Worm (Caenorhabditis elegans) whole organism, L1 larva: ENCODE data around the gene lact-3.

ENCODE experiments used
- C04F5.9 ChIP-seq: sonication (generic microtip); optimal IDR thresholded peaks from 2 replicates; lab custom pipeline; 2016; ENCODE audit warnings: missing genetic modification characterization, missing compliant biosample characterization
- C16A3.4 ChIP-seq: fragments of 150-350 bp; optimal IDR thresholded peaks from 2 replicates; lab custom pipeline; 2014; ENCODE audit warnings: missing biosample characterization, missing genetic modification characterization
- C34B4.2 ChIP-seq: sonication (generic microtip); optimal IDR thresholded peaks from 2 replicates; lab custom pipeline; 2017; ENCODE audit warnings: mild to moderate bottlenecking, missing genetic modification characterization, missing compliant biosample characterization
- Y116A8C.19 ChIP-seq: sonication (generic microtip); optimal IDR thresholded peaks from 2 replicates; lab custom pipeline; 2016; ENCODE audit warnings: missing compliant biosample characterization, missing genetic modification characterization, borderline replicate concordance
- alr-1 ChIP-seq: fragments of 200-800 bp; sonication (Bioruptor generic); optimal IDR thresholded peaks from 2 replicates; lab custom pipeline; 2018; ENCODE audit warnings: borderline replicate concordance, mild to moderate bottlenecking, missing genetic modification characterization, missing compliant biosample characterization
- aly-2 ChIP-seq: fragments of 150-350 bp; optimal IDR thresholded peaks from 2 replicates; lab custom pipeline; 2014; ENCODE audit warnings: missing biosample characterization, missing genetic modification characterization
- ama-1 ChIP-seq: fragments of 150-350 bp; optimal IDR thresholded peaks from 2 replicates; lab custom pipeline; 2014
- blmp-1 ChIP-seq: fragments of 150-350 bp; optimal IDR thresholded peaks from 2 replicates; lab custom pipeline; 2014; ENCODE audit warnings: missing biosample characterization, missing genetic modification characterization
- ceh-82 ChIP-seq, 3 experiments: fragments of 150-350 bp in 1 of 3; sonication (generic microtip) in 2 of 3; optimal IDR thresholded peaks; 2 replicates each; lab custom pipeline; 2014 to 2017; ENCODE audit warnings: missing biosample characterization in 3 of 3, missing genetic modification characterization in 3 of 3
- ces-1 ChIP-seq: fragments of 150-350 bp; optimal IDR thresholded peaks from 2 replicates; lab custom pipeline; 2014; ENCODE audit warnings: missing biosample characterization, missing genetic modification reagents, missing genetic modification characterization
- efl-1 ChIP-seq, 4 experiments: fragments of 150-350 bp; optimal IDR thresholded peaks in 3 of 4; peaks in 1 of 4; 1 replicate in 1 of 4; 2 replicates in 3 of 4; lab custom pipeline; 2014; ENCODE audit warnings: missing biosample characterization in 2 of 4, missing genetic modification characterization in 2 of 4, missing genetic modification reagents in 2 of 4
- efl-3 ChIP-seq: fragments of 200-800 bp; sonication (Bioruptor generic); optimal IDR thresholded peaks from 2 replicates; lab custom pipeline; 2018; ENCODE audit warnings: mild to moderate bottlenecking, missing genetic modification characterization, missing compliant biosample characterization
- elt-3 ChIP-seq, 6 experiments: fragments of 150-350 bp in 1 of 6; sonication (generic microtip); optimal IDR thresholded peaks; 2 replicates each; lab custom pipeline; 2017 to 2018; ENCODE audit warnings: missing biosample characterization in 6 of 6, missing genetic modification characterization in 6 of 6, inconsistent platforms in 1 of 6
- fkh-10 ChIP-seq: sonication (generic microtip); optimal IDR thresholded peaks from 2 replicates; lab custom pipeline; 2017; ENCODE audit warnings: missing biosample characterization, missing genetic modification reagents, missing genetic modification characterization
- fkh-4 ChIP-seq: sonication (generic microtip); optimal IDR thresholded peaks from 2 replicates; lab custom pipeline; 2016; ENCODE audit warnings: missing compliant biosample characterization, missing genetic modification characterization, borderline replicate concordance
- hlh-17 ChIP-seq: fragments of 200-800 bp; sonication (Bioruptor generic); optimal IDR thresholded peaks from 2 replicates; lab custom pipeline; 2018; ENCODE audit warnings: missing genetic modification characterization, mild to moderate bottlenecking, missing compliant biosample characterization, moderate library complexity, borderline replicate concordance
- hlh-4 ChIP-seq: sonication (generic microtip); optimal IDR thresholded peaks from 2 replicates; lab custom pipeline; 2016; ENCODE audit warnings: mild to moderate bottlenecking, missing genetic modification characterization, missing compliant biosample characterization
- hpl-2 ChIP-seq: fragments of 150-350 bp; optimal IDR thresholded peaks from 2 replicates; lab custom pipeline; 2014; ENCODE audit warnings: missing biosample characterization, missing genetic modification reagents, missing genetic modification characterization
- irx-1 ChIP-seq: sonication (generic microtip); optimal IDR thresholded peaks from 2 replicates; lab custom pipeline; 2016; ENCODE audit warnings: missing genetic modification characterization, missing compliant biosample characterization
- lin-13 ChIP-seq: fragments of 150-350 bp; optimal IDR thresholded peaks from 2 replicates; lab custom pipeline; 2014; ENCODE audit warnings: missing biosample characterization, missing genetic modification reagents, missing genetic modification characterization
- lin-15B ChIP-seq: fragments of 150-350 bp; sonication (generic microtip); optimal IDR thresholded peaks from 3 replicates; lab custom pipeline; 2014; ENCODE audit warnings: missing biosample characterization, missing genetic modification characterization
- lir-3 ChIP-seq: sonication (generic microtip); optimal IDR thresholded peaks from 2 replicates; lab custom pipeline; 2016; ENCODE audit warnings: mild to moderate bottlenecking, missing genetic modification characterization, moderate library complexity, missing compliant biosample characterization; ENCODE audit not compliant: poor library complexity
- lsy-2 ChIP-seq, 2 experiments: fragments of 150-350 bp; optimal IDR thresholded peaks; 2 replicates each; lab custom pipeline; 2014; ENCODE audit warnings: missing biosample characterization in 2 of 2, missing genetic modification characterization in 2 of 2
- nhr-11 ChIP-seq: fragments of 150-350 bp; optimal IDR thresholded peaks from 2 replicates; lab custom pipeline; 2014; ENCODE audit warnings: missing biosample characterization, missing genetic modification characterization
- nhr-19 ChIP-seq: fragments of 200-800 bp; sonication (Bioruptor generic); conservative IDR thresholded peaks from 2 replicates; pipeline ENCODE4 v1.3.6; 2022; ENCODE audit warnings: missing genetic modification characterization, missing compliant biosample characterization
- nhr-237 ChIP-seq: fragments of 150-350 bp; optimal IDR thresholded peaks from 2 replicates; lab custom pipeline; 2014; ENCODE audit warnings: missing biosample characterization, missing genetic modification characterization
- nhr-71 ChIP-seq: sonication (generic microtip); optimal IDR thresholded peaks from 2 replicates; lab custom pipeline; 2016; ENCODE audit warnings: mild to moderate bottlenecking, missing genetic modification characterization, moderate library complexity, missing compliant biosample characterization
- nhr-76 ChIP-seq: sonication (generic microtip); optimal IDR thresholded peaks from 2 replicates; lab custom pipeline; 2017; ENCODE audit warnings: missing biosample characterization, missing genetic modification characterization
- nhr-84 ChIP-seq: sonication (generic microtip); optimal IDR thresholded peaks from 2 replicates; lab custom pipeline; 2017; ENCODE audit warnings: missing biosample characterization, missing genetic modification characterization
- nhr-85 ChIP-seq: sonication (generic microtip); peaks from one replicate; lab custom pipeline; 2016; ENCODE audit warnings: missing genetic modification characterization, inconsistent platforms, missing compliant biosample characterization
- nhr-90 ChIP-seq: sonication (generic microtip); optimal IDR thresholded peaks from 2 replicates; lab custom pipeline; 2016; ENCODE audit warnings: mild to moderate bottlenecking, missing genetic modification characterization, missing compliant biosample characterization; ENCODE audit not compliant: poor library complexity
- pag-3 ChIP-seq: sonication (generic microtip); optimal IDR thresholded peaks from 2 replicates; lab custom pipeline; 2017; ENCODE audit warnings: missing genetic modification characterization, mild to moderate bottlenecking, missing compliant biosample characterization, antibody characterized with exemption, borderline replicate concordance; ENCODE audit not compliant: insufficient read depth
- pax-3 ChIP-seq: fragments of 200-800 bp; sonication (Bioruptor generic); optimal IDR thresholded peaks from 2 replicates; lab custom pipeline; 2018; ENCODE audit warnings: mild to moderate bottlenecking, missing genetic modification characterization, moderate library complexity, missing compliant biosample characterization
- pqm-1 ChIP-seq: sonication (generic microtip); optimal IDR thresholded peaks from 3 replicates; lab custom pipeline; 2017; ENCODE audit warnings: missing biosample characterization, missing genetic modification characterization
- skn-1 ChIP-seq: fragments of 150-350 bp; optimal IDR thresholded peaks from 2 replicates; lab custom pipeline; 2014; ENCODE audit warnings: missing biosample characterization, missing genetic modification characterization
- snpc-4 ChIP-seq: fragments of 150-350 bp; optimal IDR thresholded peaks from 2 replicates; lab custom pipeline; 2014; ENCODE audit warnings: missing biosample characterization, missing genetic modification characterization
- snu-23 ChIP-seq: sonication (generic microtip); optimal IDR thresholded peaks from 2 replicates; lab custom pipeline; 2016; ENCODE audit warnings: missing genetic modification characterization, missing compliant biosample characterization
- sox-4 ChIP-seq: sonication (generic microtip); optimal IDR thresholded peaks from 2 replicates; lab custom pipeline; 2016; ENCODE audit warnings: missing genetic modification characterization, missing compliant biosample characterization
- sptf-1 ChIP-seq: fragments of 150-350 bp; optimal IDR thresholded peaks from 2 replicates; lab custom pipeline; 2014; ENCODE audit warnings: missing biosample characterization, missing genetic modification characterization
- tbx-2 ChIP-seq: sonication (generic microtip); optimal IDR thresholded peaks from 2 replicates; lab custom pipeline; 2016; ENCODE audit warnings: missing genetic modification characterization, missing compliant biosample characterization
- unc-30 ChIP-seq: sonication (generic microtip); optimal IDR thresholded peaks from 2 replicates; lab custom pipeline; 2017; ENCODE audit warnings: missing biosample characterization, missing genetic modification characterization
- unc-62 ChIP-seq: fragments of 150-350 bp; optimal IDR thresholded peaks from 2 replicates; lab custom pipeline; 2014; ENCODE audit warnings: missing biosample characterization, missing genetic modification reagents, missing genetic modification characterization
- vab-15 ChIP-seq: sonication (generic microtip); optimal IDR thresholded peaks from 2 replicates; lab custom pipeline; 2017; ENCODE audit warnings: missing genotype, mild to moderate bottlenecking, missing genetic modification characterization, missing compliant biosample characterization
- zag-1 ChIP-seq: fragments of 150-350 bp; optimal IDR thresholded peaks from 2 replicates; lab custom pipeline; 2014; ENCODE audit warnings: missing biosample characterization, missing genetic modification characterization
- ztf-11 ChIP-seq, 2 experiments: sonication (generic microtip); optimal IDR thresholded peaks; 2 replicates each; lab custom pipeline; 2016 to 2017; ENCODE audit warnings: missing genetic modification characterization in 2 of 2, missing biosample characterization in 1 of 2, missing compliant biosample characterization in 1 of 2
- ztf-4 ChIP-seq: fragments of 150-350 bp; optimal IDR thresholded peaks from 2 replicates; lab custom pipeline; 2014; ENCODE audit warnings: missing biosample characterization, missing genetic modification characterization

The lact-3 gene

DNA sequence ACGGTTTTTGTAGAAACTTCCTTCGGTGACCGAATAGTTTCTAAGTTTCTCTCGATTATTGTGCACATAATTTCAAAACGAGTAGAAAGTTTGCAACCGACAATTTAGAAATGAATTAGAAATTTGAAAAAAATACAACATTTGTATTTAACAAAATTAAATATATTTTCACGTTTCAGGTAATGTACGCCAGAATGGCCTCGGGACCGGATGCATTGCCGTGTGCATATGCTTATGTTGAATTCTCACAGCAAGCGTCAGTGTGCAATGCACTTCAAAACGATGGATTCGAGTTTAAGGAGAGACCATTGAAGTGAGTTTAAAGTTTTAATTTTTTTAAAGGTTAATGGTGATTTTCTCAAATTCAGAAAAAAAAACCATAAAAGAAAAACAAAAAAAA is 3.4 kb upstream of the lact-3 start, which contains the start of gene marc-2:
TSS of gene marc-2 (minus strand) at position 101 of the 400 bp plus-strand sequence.
- TF ChIP-seq lsy-2 (tag; optimal IDR thresholded peaks at IDR 0.05; lab: Kevin White, UChicago) (no peak), hpl-2 (no peak), efl-1 (optimal IDR thresholded peaks at IDR 0.05; lab: Kevin White, UChicago) (no peak), efl-1 (GFP tag; optimal IDR thresholded peaks at IDR 0.05 in 1 of 2; lab: Kevin White, UChicago) (no peak), nhr-85 (tag; lab: Kevin White, UChicago) (peak; percentile 10)

DNA sequence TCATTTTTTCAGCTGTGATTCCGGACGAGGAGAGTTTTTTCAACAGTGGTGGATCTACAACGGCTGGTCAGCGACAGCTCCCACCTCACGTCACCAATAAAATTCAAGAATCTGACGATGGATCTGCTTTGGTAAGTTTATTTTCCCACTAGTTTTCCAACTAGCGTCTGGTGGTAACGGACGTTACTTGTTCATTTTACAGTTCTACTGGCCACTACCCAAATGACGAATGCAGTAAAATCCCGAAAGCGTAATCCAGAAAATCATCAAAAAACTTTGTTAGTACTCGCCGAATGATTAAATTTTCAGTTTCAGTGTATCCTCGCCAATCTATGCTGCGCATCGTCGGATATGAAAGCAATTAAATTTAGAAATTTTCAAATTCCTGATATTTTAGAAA is 2.1 kb upstream of the lact-3 start:
- TF ChIP-seq efl-1 (optimal IDR thresholded peaks at IDR 0.05; lab: Kevin White, UChicago), result no peak
- peak in 1 of 2 experiments; percentile 51 for TF ChIP-seq efl-1 (GFP tag; optimal IDR thresholded peaks at IDR 0.05 in 1 of 2; lab: Kevin White, UChicago)
- no peak for TF ChIP-seq Y116A8C.19 (tag; lab: Kevin White, UChicago)
- TF ChIP-seq fkh-4 (tag; lab: Kevin White, UChicago), result no peak
- TF ChIP-seq fkh-10 (GFP tag; lab: Kevin White, UChicago), result no peak
- TF ChIP-seq, all 84 proteins: peak for 1

- TF ChIP-seq nhr-237 (tag; lab: Kevin White, UChicago) (peak; percentile 7), C34B4.2 (tag; lab: Kevin White, UChicago) (no peak), irx-1 (tag; lab: Kevin White, UChicago) (peak; percentile 5), nhr-85 (tag; lab: Kevin White, UChicago) (peak; percentile 82), pqm-1 (tag; lab: Kevin White, UChicago) (no peak), ceh-82 (tag; optimal IDR thresholded peaks at IDR 0.05; lab: Kevin White, UChicago) (peak; percentile 46 to 76 (median 57)), tbx-2 (tag; lab: Kevin White, UChicago) (peak; percentile 65), nhr-84 (no peak), ztf-11 (tag; optimal IDR thresholded peaks at IDR 0.05; lab: Kevin White, UChicago) (no peak), snpc-4 (tag; lab: Kevin White, UChicago) (peak; percentile 39), snu-23 (GFP tag; lab: Kevin White, UChicago) (peak; percentile 78), nhr-71 (tag; lab: Kevin White, UChicago) (peak; percentile 82), C16A3.4 (peak; percentile 60), lin-13 (GFP tag; lab: Kevin White, UChicago) (peak; percentile 45), efl-1 (optimal IDR thresholded peaks at IDR 0.05; lab: Kevin White, UChicago) (peak; percentile 82 to 83), efl-1 (GFP tag; optimal IDR thresholded peaks at IDR 0.05 in 1 of 2; lab: Kevin White, UChicago) (peak; percentile 74 to 96), hlh-4 (tag; lab: Kevin White, UChicago) (no peak), skn-1 (tag; lab: Kevin White, UChicago) (peak; percentile 78), pag-3 (tag; lab: Kevin White, UChicago) (peak; percentile 84), unc-62 (GFP tag; lab: Kevin White, UChicago) (no peak), sptf-1 (tag; lab: Kevin White, UChicago) (no peak), lir-3 (tag; lab: Kevin White, UChicago) (no peak), C04F5.9 (tag; lab: Kevin White, UChicago) (no peak), nhr-19 (GFP tag; lab: Robert Waterston, UW) (peak; percentile 64), lin-15B (tag; lab: Kevin White, UChicago) (peak; percentile 64), efl-3 (GFP tag; lab: Kevin White, UChicago) (no peak), ama-1 (lab: Kevin White, UChicago) (no peak), elt-3 (tag; optimal IDR thresholded peaks at IDR 0.05; lab: Kevin White, UChicago) (peak in 2 of 6 experiments; percentile 58 to 91), alr-1 (tag; lab: Kevin White, UChicago) (no peak), aly-2 (tag; lab: Kevin White, UChicago) (peak; percentile 37), ztf-4 (tag; lab: Kevin White, UChicago) (no peak), nhr-11 (peak; percentile 14), vab-15 (no peak), sox-4 (no peak), unc-30 (tag; lab: Kevin White, UChicago) (no peak), blmp-1 (tag; lab: Kevin White, UChicago) (peak; percentile 68), nhr-90 (tag; lab: Kevin White, UChicago) (peak; percentile 57), hlh-17 (GFP tag; lab: Kevin White, UChicago) (no peak), nhr-76 (tag; lab: Kevin White, UChicago) (no peak), zag-1 (tag; lab: Kevin White, UChicago) (no peak), ces-1 (no peak), Y116A8C.19 (tag; lab: Kevin White, UChicago) (no peak), fkh-10 (GFP tag; lab: Kevin White, UChicago) (peak; percentile 32), pax-3 (tag; lab: Kevin White, UChicago) (no peak)
These were observed 1.2 kb upstream of the lact-3 start, which contains the start of the genes snu-13 and rsp-7 for ce11 chrII:10658576-10659256. snu-13 (minus strand) TSS chrII:10658626. rsp-7 (plus strand) TSS chrII:10659206.
